Fruit fly (Drosophila melanogaster): ENCODE measurements around the gene CG34148.

- no peak for TF ChIP-seq psq (optimal IDR thresholded peaks at IDR 0.05)
- no peak for TF ChIP-seq usp (GFP tag; optimal IDR thresholded peaks at IDR 0.05)
- TF ChIP-seq CG8478 (optimal IDR thresholded peaks at IDR 0.05): no peak
Observed at dm6 chr3R:21848987-21849442, 29.5 kb downstream of the CG34148 start.

Measured in whole organism.